Worm (Caenorhabditis elegans) whole organism, late embryonic: ENCODE measurements around the gene F44D12.8.

Experiments
- C08G9.2 ChIP-seq: sonication (generic microtip); optimal IDR thresholded peaks from 2 replicates; lab custom pipeline; 2016; ENCODE audit warnings: mild to moderate bottlenecking, missing genetic modification characterization, moderate library complexity, missing compliant biosample characterization
- K09A11.1 ChIP-seq: sonication (generic microtip); optimal IDR thresholded peaks from 2 replicates; lab custom pipeline; 2017; ENCODE audit warnings: antibody characterized with exemption, mild to moderate bottlenecking, missing genetic modification characterization, missing compliant biosample characterization; ENCODE audit not compliant: insufficient read depth
- ahr-1 ChIP-seq: sonication (generic microtip); optimal IDR thresholded peaks from 2 replicates; lab custom pipeline; 2016; ENCODE audit warnings: missing genetic modification characterization, missing compliant biosample characterization
- ceh-14 ChIP-seq: sonication (generic microtip); optimal IDR thresholded peaks from 2 replicates; lab custom pipeline; 2016; ENCODE audit warnings: missing genotype, missing genetic modification characterization, missing compliant biosample characterization
- ceh-18 ChIP-seq: sonication (generic microtip); optimal IDR thresholded peaks from 2 replicates; lab custom pipeline; 2016; ENCODE audit warnings: missing genetic modification characterization, missing compliant biosample characterization
- ceh-19 ChIP-seq: fragments of 200-800 bp; sonication (Bioruptor generic); optimal IDR thresholded peaks from 2 replicates; lab custom pipeline; 2018; ENCODE audit warnings: mild to moderate bottlenecking, missing genetic modification characterization, missing compliant biosample characterization
- ceh-22 ChIP-seq: sonication (generic microtip); optimal IDR thresholded peaks from 2 replicates; lab custom pipeline; 2017; ENCODE audit warnings: missing biosample characterization, missing genetic modification characterization
- ceh-31 ChIP-seq: sonication (generic microtip); optimal IDR thresholded peaks from 2 replicates; lab custom pipeline; 2016; ENCODE audit warnings: missing genetic modification characterization, missing compliant biosample characterization
- ceh-34 ChIP-seq: sonication (generic microtip); optimal IDR thresholded peaks from 2 replicates; lab custom pipeline; 2016; ENCODE audit warnings: mild to moderate bottlenecking, missing genetic modification characterization, missing compliant biosample characterization
- ceh-48 ChIP-seq: sonication (generic microtip); optimal IDR thresholded peaks from 2 replicates; lab custom pipeline; 2016; ENCODE audit warnings: missing genetic modification characterization, inconsistent platforms, missing compliant biosample characterization
- ceh-9 ChIP-seq: sonication (generic microtip); optimal IDR thresholded peaks from 2 replicates; lab custom pipeline; 2016; ENCODE audit warnings: mild to moderate bottlenecking, missing genetic modification characterization, inconsistent platforms, missing compliant biosample characterization
- dmd-4 ChIP-seq: sonication (generic microtip); optimal IDR thresholded peaks from 2 replicates; lab custom pipeline; 2016; ENCODE audit warnings: borderline replicate concordance, missing genetic modification characterization, missing compliant biosample characterization
- dve-1 ChIP-seq: sonication (generic microtip); optimal IDR thresholded peaks from 2 replicates; lab custom pipeline; 2017; ENCODE audit warnings: antibody characterized with exemption, mild to moderate bottlenecking, missing genetic modification characterization, missing compliant biosample characterization
- elt-2 ChIP-seq: sonication (generic microtip); optimal IDR thresholded peaks from 2 replicates; lab custom pipeline; 2016; ENCODE audit warnings: missing genetic modification reagents, missing genetic modification characterization, missing compliant biosample characterization
- ets-4 ChIP-seq: sonication (generic microtip); optimal IDR thresholded peaks from 2 replicates; lab custom pipeline; 2016; ENCODE audit warnings: missing genetic modification characterization, missing compliant biosample characterization
- eyg-1 ChIP-seq: sonication (generic microtip); optimal IDR thresholded peaks from 2 replicates; lab custom pipeline; 2016; ENCODE audit warnings: missing genotype, missing genetic modification characterization, missing compliant biosample characterization
- fax-1 ChIP-seq: sonication (generic microtip); optimal IDR thresholded peaks from 2 replicates; lab custom pipeline; 2016; ENCODE audit warnings: missing genotype, missing genetic modification characterization, missing compliant biosample characterization
- fkh-10 ChIP-seq: fragments of 150-350 bp; optimal IDR thresholded peaks from 2 replicates; lab custom pipeline; 2014; ENCODE audit warnings: missing biosample characterization, missing genetic modification reagents, missing genetic modification characterization
- fkh-6 ChIP-seq: sonication (generic microtip); optimal IDR thresholded peaks from 2 replicates; lab custom pipeline; 2016; ENCODE audit warnings: missing genetic modification characterization, missing compliant biosample characterization
- hlh-30 ChIP-seq: sonication (generic microtip); optimal IDR thresholded peaks from 2 replicates; lab custom pipeline; 2017; ENCODE audit warnings: antibody characterized with exemption, missing genetic modification characterization, missing compliant biosample characterization; ENCODE audit not compliant: insufficient read depth
- hlh-6 ChIP-seq: sonication (generic microtip); optimal IDR thresholded peaks from 2 replicates; lab custom pipeline; 2016; ENCODE audit warnings: missing genotype, missing genetic modification characterization, missing compliant biosample characterization
- hlh-8 ChIP-seq: sonication (generic microtip); optimal IDR thresholded peaks from 2 replicates; lab custom pipeline; 2016; ENCODE audit warnings: missing genotype, missing genetic modification characterization, missing compliant biosample characterization
- nfya-1 ChIP-seq: sonication (generic microtip); optimal IDR thresholded peaks from 2 replicates; lab custom pipeline; 2017; ENCODE audit warnings: missing genetic modification characterization, mild to moderate bottlenecking, missing compliant biosample characterization, antibody characterized with exemption, moderate library complexity
- nhr-11 ChIP-seq: fragments of 150-350 bp; optimal IDR thresholded peaks from 2 replicates; lab custom pipeline; 2014; ENCODE audit warnings: missing biosample characterization, missing genetic modification characterization
- nhr-232 ChIP-seq: sonication (generic microtip); optimal IDR thresholded peaks from 2 replicates; lab custom pipeline; 2016; ENCODE audit warnings: missing genetic modification characterization, missing compliant biosample characterization
- pag-3 ChIP-seq: sonication (generic microtip); optimal IDR thresholded peaks from 2 replicates; lab custom pipeline; 2016; ENCODE audit warnings: missing compliant biosample characterization, missing genetic modification characterization, borderline replicate concordance
- pat-9 ChIP-seq: fragments of 200-800 bp; sonication (Bioruptor generic); optimal IDR thresholded peaks from 2 replicates; lab custom pipeline; 2018; ENCODE audit warnings: mild to moderate bottlenecking, missing genetic modification characterization, moderate library complexity, missing compliant biosample characterization
- pax-1 ChIP-seq: fragments of 150-350 bp; optimal IDR thresholded peaks from 2 replicates; lab custom pipeline; 2014; ENCODE audit warnings: missing biosample characterization, missing genetic modification characterization
- ref-2 ChIP-seq: sonication (generic microtip); optimal IDR thresholded peaks from 2 replicates; lab custom pipeline; 2016; ENCODE audit warnings: missing genetic modification characterization, missing compliant biosample characterization
- sdc-2 ChIP-seq: sonication (generic microtip); optimal IDR thresholded peaks from 2 replicates; lab custom pipeline; 2016; ENCODE audit warnings: missing genotype, missing genetic modification characterization, missing compliant biosample characterization
- sox-2 ChIP-seq: fragments of 200-800 bp; sonication (Bioruptor generic); IDR thresholded peaks from 2 replicates; pipeline ENCODE4 v1.3.6; 2022; ENCODE audit warnings: missing genetic modification reagents, missing genetic modification characterization, missing compliant biosample characterization
- sox-4 ChIP-seq: sonication (generic microtip); optimal IDR thresholded peaks from 2 replicates; lab custom pipeline; 2017; ENCODE audit warnings: mild to moderate bottlenecking, missing genetic modification characterization, inconsistent platforms, missing compliant biosample characterization
- syd-9 ChIP-seq: sonication (generic microtip); optimal IDR thresholded peaks from 2 replicates; lab custom pipeline; 2016; ENCODE audit warnings: mild to moderate bottlenecking, missing genetic modification characterization, moderate library complexity, missing compliant biosample characterization
- tbx-2 ChIP-seq: sonication (generic microtip); optimal IDR thresholded peaks from 2 replicates; lab custom pipeline; 2016; ENCODE audit warnings: missing genetic modification characterization, missing compliant biosample characterization
- ttx-3 ChIP-seq: sonication (generic microtip); optimal IDR thresholded peaks from 2 replicates; lab custom pipeline; 2016; ENCODE audit warnings: missing genetic modification reagents, missing genetic modification characterization, missing compliant biosample characterization
- unc-42 ChIP-seq: sonication (generic microtip); optimal IDR thresholded peaks from 2 replicates; lab custom pipeline; 2016; ENCODE audit warnings: missing genotype, missing genetic modification characterization, missing compliant biosample characterization
- unc-55 ChIP-seq: sonication (generic microtip); optimal IDR thresholded peaks from 2 replicates; lab custom pipeline; 2017; ENCODE audit warnings: missing biosample characterization, missing genetic modification reagents, missing genetic modification characterization

Gene F44D12.8

ce11 chrIV:10051088-10051487, 28.0 kb downstream of the F44D12.8 start, which contains the start of gene T04B2.8:
TSS of gene T04B2.8 (minus strand) at chrIV:10051188.
- TF ChIP-seq unc-55 (GFP tag; lab: Kevin White, UChicago) (no peak), pat-9 (tag; lab: Kevin White, UChicago) (no peak), ceh-34 (tag; lab: Kevin White, UChicago) (no peak), hlh-8 (no peak), C08G9.2 (tag; lab: Kevin White, UChicago) (no peak), ceh-14 (tag; lab: Kevin White, UChicago) (no peak), sox-4 (tag; lab: Kevin White, UChicago) (no peak), sox-2 (GFP tag; lab: Robert Waterston, UW) (no peak), pag-3 (tag; lab: Kevin White, UChicago) (no peak), pax-1 (no peak)

DNA sequence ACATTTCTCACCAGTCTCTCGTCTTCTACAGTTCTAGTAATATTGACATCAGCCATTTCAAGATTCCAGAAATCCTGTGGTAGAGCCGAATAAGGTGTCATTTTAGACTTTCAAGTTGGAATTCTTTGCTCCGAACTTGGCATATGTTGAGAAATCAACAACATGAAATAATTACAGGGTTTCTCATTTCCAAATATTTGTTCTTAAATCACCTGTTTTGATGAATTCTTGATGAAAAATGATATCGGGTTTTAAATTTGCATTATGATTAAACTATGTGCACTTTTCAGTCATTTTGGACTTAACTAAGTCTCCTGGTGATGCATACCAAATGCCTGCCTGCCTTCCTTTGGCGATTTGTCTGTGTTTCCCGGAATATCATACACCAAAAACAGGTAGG, 30.5 kb downstream of the F44D12.8 start, which contains the start of gene srv-12:
Gene srv-12 (minus strand): TSS at position 101 of the 400 bp plus-strand sequence.
- TF ChIP-seq ahr-1 (tag; lab: Kevin White, UChicago) (no peak), ttx-3 (no peak), nfya-1 (tag; lab: Kevin White, UChicago) (no peak), ceh-22 (no peak), sdc-2 (tag; lab: Kevin White, UChicago) (no peak), ceh-34 (tag; lab: Kevin White, UChicago) (no peak), unc-42 (tag; lab: Kevin White, UChicago) (no peak), ceh-31 (tag; lab: Kevin White, UChicago) (no peak), ets-4 (tag; lab: Kevin White, UChicago) (no peak), hlh-30 (tag; lab: Kevin White, UChicago) (no peak), eyg-1 (tag; lab: Kevin White, UChicago) (no peak), pax-1 (no peak), hlh-6 (tag; lab: Kevin White, UChicago) (no peak), K09A11.1 (tag; lab: Kevin White, UChicago) (no peak), ceh-19 (GFP tag; lab: Kevin White, UChicago) (no peak), tbx-2 (tag; lab: Kevin White, UChicago) (no peak)

DNA sequence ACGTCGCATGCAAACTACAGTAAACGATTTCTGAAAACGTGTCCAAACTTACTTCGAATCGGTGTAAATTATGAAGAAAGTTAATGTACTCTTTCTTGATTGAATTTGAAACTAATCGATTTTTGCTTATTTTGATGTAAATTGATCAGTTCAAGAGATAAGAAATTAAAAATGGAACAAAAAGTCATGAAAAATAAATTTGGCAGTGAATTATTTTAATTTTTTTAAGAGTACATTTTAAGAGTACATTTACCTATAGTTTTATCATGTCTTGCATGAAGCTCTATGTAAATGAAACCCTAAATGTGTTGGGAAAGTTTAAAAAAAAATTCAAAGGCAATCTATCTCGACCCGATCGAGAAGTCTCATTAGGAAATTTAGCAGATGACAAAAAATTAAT, 33.0 kb downstream of the F44D12.8 start, which contains the start of gene T04B2.7:
Gene T04B2.7 (minus strand): TSS at position 101 of the 400 bp plus-strand sequence.
- TF ChIP-seq ceh-48 (tag; lab: Kevin White, UChicago) (no peak), ceh-9 (no peak), pat-9 (tag; lab: Kevin White, UChicago) (no peak), sox-2 (GFP tag; lab: Robert Waterston, UW) (no peak), syd-9 (tag; lab: Kevin White, UChicago) (no peak)
- TF ChIP-seq, all 69 proteins: peak for 0

- TF ChIP-seq elt-2 (tag; lab: Kevin White, UChicago) (peak; percentile 91), ceh-48 (tag; lab: Kevin White, UChicago) (no peak)
Measured at ce11 chrIV:10059175-10059574, 36.1 kb downstream of the F44D12.8 start.

- no peak for TF ChIP-seq sdc-2 (tag; lab: Kevin White, UChicago)
- no peak for TF ChIP-seq dmd-4 (tag; lab: Kevin White, UChicago)
- no peak for TF ChIP-seq syd-9 (tag; lab: Kevin White, UChicago)
- no peak for TF ChIP-seq ceh-34 (tag; lab: Kevin White, UChicago)
- TF ChIP-seq ceh-18, result no peak
Measured at ce11 chrIV:10060795-10061194, 37.7 kb downstream of the F44D12.8 start.

DNA sequence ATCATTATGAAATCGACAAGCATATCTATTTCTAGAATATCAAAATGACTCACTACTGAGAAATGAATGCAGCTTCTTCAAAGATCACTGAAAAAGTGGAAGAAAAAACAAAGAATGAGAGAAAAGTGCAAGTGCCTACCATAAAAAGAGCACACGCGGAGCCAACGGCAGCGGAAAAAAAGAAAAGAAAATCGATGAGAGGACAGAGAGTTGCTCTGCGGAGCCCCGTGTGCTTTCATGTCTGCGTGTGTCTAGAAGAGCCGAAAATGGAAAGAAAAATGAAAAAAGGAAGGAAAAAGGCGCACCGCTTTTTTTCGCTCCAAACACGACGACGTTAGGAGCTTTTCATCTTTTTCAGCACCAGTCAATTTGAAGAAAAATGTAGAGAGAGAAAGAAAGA, 39.6 kb downstream of the F44D12.8 start, which contains the start of gene ipla-7:
Gene ipla-7 (minus strand): TSS at position 122 of the 400 bp plus-strand sequence.
- TF ChIP-seq nhr-11 (tag; lab: Kevin White, UChicago), result no peak
- no peak for TF ChIP-seq nhr-232
- TF ChIP-seq ceh-48 (tag; lab: Kevin White, UChicago), result peak; percentile 54
- TF ChIP-seq ceh-22, result no peak
- peak; percentile 9 for TF ChIP-seq fax-1
- TF ChIP-seq dve-1 (tag; lab: Kevin White, UChicago), result no peak
- no peak for TF ChIP-seq ttx-3
- TF ChIP-seq unc-42 (tag; lab: Kevin White, UChicago), result peak; percentile 37
- TF ChIP-seq fkh-10 (GFP tag; lab: Kevin White, UChicago), result no peak
- no peak for TF ChIP-seq ref-2 (tag; lab: Kevin White, UChicago)
- no peak for TF ChIP-seq fkh-6 (tag; lab: Kevin White, UChicago)
- TF ChIP-seq hlh-6 (tag; lab: Kevin White, UChicago), result no peak
